Fruit fly (Drosophila melanogaster): ENCODE measurements around the gene Spn77Bc.

Spn77Bc gene

DNA sequence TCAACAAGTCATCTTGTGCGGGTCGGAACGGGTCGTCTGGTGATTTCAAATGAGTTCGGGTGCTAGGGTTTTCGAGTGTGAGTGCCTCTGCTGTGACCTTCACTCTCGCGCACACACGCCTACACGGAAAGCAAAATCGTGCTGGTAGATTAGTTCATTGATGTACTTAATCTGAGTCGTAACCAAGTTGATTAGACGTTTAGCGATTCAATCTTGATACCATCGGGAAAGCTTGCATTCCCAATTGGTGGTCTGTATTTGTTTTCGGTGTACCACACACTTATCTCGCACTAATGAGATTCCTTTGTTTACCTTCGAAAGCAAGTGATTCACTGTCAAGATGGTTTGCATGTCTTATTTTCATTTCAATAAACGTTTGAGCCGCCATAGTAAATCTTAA, 46.5 kb downstream of the Spn77Bc start (continued):
- TF ChIP-seq lbe (GFP tag; optimal IDR thresholded peaks at IDR 0.05) (no peak), CG9876 (GFP tag; optimal IDR thresholded peaks at IDR 0.05) (no peak), lab (GFP tag; optimal IDR thresholded peaks at IDR 0.05) (peak; percentile 67), CG14667 (GFP tag; IDR thresholded peaks at IDR 0.05) (no peak; the same call in 1 of the 2 replicates), luna (GFP tag; optimal IDR thresholded peaks at IDR 0.05) (no peak), CG3847 (GFP tag; IDR thresholded peaks at IDR 0.05) (no peak), Sox102F (GFP tag; optimal IDR thresholded peaks at IDR 0.05) (peak; percentile 28), hth (optimal IDR thresholded peaks at IDR 0.05) (no peak), CG10543 (GFP tag; optimal IDR thresholded peaks at IDR 0.05) (no peak), CG18011 (GFP tag; optimal IDR thresholded peaks at IDR 0.05) (no peak), ERR (GFP tag; optimal IDR thresholded peaks at IDR 0.05) (peak; percentile 59), Eip74EF (GFP tag; optimal IDR thresholded peaks at IDR 0.05) (peak in 1 of 2 experiments; percentile 68), pnt (GFP tag; optimal IDR thresholded peaks at IDR 0.05) (peak; percentile 11), CG8089 (GFP tag; optimal IDR thresholded peaks at IDR 0.05) (no peak), mld (GFP tag; IDR thresholded peaks at IDR 0.05; ENCODE audit: partially characterized antibody) (no peak), CG7786 (GFP tag; optimal IDR thresholded peaks at IDR 0.05) (peak; percentile 31), CG2202 (tag; optimal IDR thresholded peaks at IDR 0.05) (no peak), D (optimal IDR thresholded peaks at IDR 0.05) (no peak), D (GFP tag; optimal IDR thresholded peaks at IDR 0.05) (no peak), ac (GFP tag; optimal IDR thresholded peaks at IDR 0.05) (no peak), CG16815 (GFP tag; optimal IDR thresholded peaks at IDR 0.05) (no peak), CG8765 (GFP tag; IDR thresholded peaks at IDR 0.05) (no peak), Hmx (GFP tag; optimal IDR thresholded peaks at IDR 0.05) (no peak), CG12236 (GFP tag; optimal IDR thresholded peaks at IDR 0.05) (peak; percentile 16), fd96Cb (tag; optimal IDR thresholded peaks at IDR 0.05) (no peak), HHEX (GFP tag; optimal IDR thresholded peaks at IDR 0.05) (peak; percentile 35), eyg (GFP tag; optimal IDR thresholded peaks at IDR 0.05) (no peak), Poxn (GFP tag; IDR thresholded peaks at IDR 0.05) (no peak), ken (GFP tag; IDR thresholded peaks at IDR 0.05) (no peak), ranshi (GFP tag; IDR thresholded peaks at IDR 0.05) (peak; percentile 48), Ets65A (GFP tag) (peak; percentile 85), gsb (GFP tag; IDR thresholded peaks at IDR 0.05) (no peak), lov (optimal IDR thresholded peaks at IDR 0.05) (no peak), lov (GFP tag; IDR thresholded peaks at IDR 0.05) (no peak), CG3407 (GFP tag; optimal IDR thresholded peaks at IDR 0.05) (no peak), CG2678 (tag; optimal IDR thresholded peaks at IDR 0.05) (peak; percentile 60), CG6854 (GFP tag; optimal IDR thresholded peaks at IDR 0.05) (no peak), CG13287 (GFP tag; IDR thresholded peaks at IDR 0.05; ENCODE audit: partially characterized antibody) (no peak), CG10431 (GFP tag; optimal IDR thresholded peaks at IDR 0.05) (no peak), HmgD (GFP tag; optimal IDR thresholded peaks at IDR 0.05) (no peak), Chrac-16 (GFP tag; optimal IDR thresholded peaks at IDR 0.05) (no peak), sqz (GFP tag; optimal IDR thresholded peaks at IDR 0.05) (no peak), CG17612 (GFP tag; IDR thresholded peaks at IDR 0.05) (no peak), CG3163 (GFP tag; optimal IDR thresholded peaks at IDR 0.05) (no peak), Side (GFP tag; optimal IDR thresholded peaks at IDR 0.05) (peak; percentile 11), CHES-1-like (GFP tag; optimal IDR thresholded peaks at IDR 0.05) (peak; percentile 36), ab (GFP tag; optimal IDR thresholded peaks at IDR 0.05) (no peak), Doc3 (GFP tag; IDR thresholded peaks at IDR 0.05; ENCODE audit: partially characterized antibody) (no peak), sna (GFP tag; IDR thresholded peaks at IDR 0.05; ENCODE audit: partially characterized antibody) (no peak), ems (GFP tag; optimal IDR thresholded peaks at IDR 0.05) (peak; percentile 46), seq (GFP tag; IDR thresholded peaks at IDR 0.05) (peak; percentile 30; the same call in 1 of the 2 replicates), CG17568 (GFP tag; optimal IDR thresholded peaks at IDR 0.05) (no peak)
